Fruit fly (Drosophila melanogaster) whole organism, embryonic: ENCODE results near the gene Gdh.

Experiments used
- Bteb2 ChIP-seq: fragments of 200-800 bp; sonication (Bioruptor generic); optimal IDR thresholded peaks from 2 replicates; lab custom pipeline; 2016; ENCODE audit warnings: missing biosample characterization, missing genetic modification characterization
- CG3847 ChIP-seq: fragments of 200-800 bp; sonication (Bioruptor generic); IDR thresholded peaks from 2 replicates; pipeline ENCODE4 v1.3.6; 2022; ENCODE audit warnings: missing biosample characterization, missing genetic modification characterization
- CG6254 ChIP-seq: fragments of 200-800 bp; sonication (Bioruptor generic); optimal IDR thresholded peaks from 3 replicates; lab custom pipeline; 2017; ENCODE audit warnings: mild to moderate bottlenecking, missing biosample characterization, missing genetic modification reagents, missing genetic modification characterization
- Ets65A ChIP-seq: fragments of 200-800 bp; sonication (Bioruptor generic); peaks from one replicate; lab custom pipeline; 2016; ENCODE audit warnings: missing biosample characterization, missing genetic modification characterization
- Jarid2 ChIP-seq: fragments of 200-800 bp; sonication (Bioruptor generic); optimal IDR thresholded peaks from 3 replicates; lab custom pipeline; 2017; ENCODE audit warnings: mild to moderate bottlenecking, missing biosample characterization, missing genetic modification reagents, missing genetic modification characterization
- croc ChIP-seq: fragments of 200-800 bp; sonication (Bioruptor generic); conservative IDR thresholded peaks from 3 replicates; pipeline ENCODE4 v1.3.6; 2022; ENCODE audit warnings: missing biosample characterization, missing genetic modification characterization
- kay ChIP-seq: fragments of 200-800 bp; sonication (Bioruptor generic); optimal IDR thresholded peaks from 2 replicates; lab custom pipeline; 2016; ENCODE audit warnings: missing biosample characterization, missing genetic modification characterization
- pb ChIP-seq: fragments of 200-800 bp; sonication (Bioruptor generic); optimal IDR thresholded peaks from 3 replicates; lab custom pipeline; 2016; ENCODE audit warnings: missing biosample characterization, missing genetic modification characterization
- vfl ChIP-seq: fragments of 200-800 bp; sonication (Bioruptor generic); optimal IDR thresholded peaks from 2 replicates; lab custom pipeline; 2016; ENCODE audit warnings: missing biosample characterization, missing genetic modification characterization

DNA sequence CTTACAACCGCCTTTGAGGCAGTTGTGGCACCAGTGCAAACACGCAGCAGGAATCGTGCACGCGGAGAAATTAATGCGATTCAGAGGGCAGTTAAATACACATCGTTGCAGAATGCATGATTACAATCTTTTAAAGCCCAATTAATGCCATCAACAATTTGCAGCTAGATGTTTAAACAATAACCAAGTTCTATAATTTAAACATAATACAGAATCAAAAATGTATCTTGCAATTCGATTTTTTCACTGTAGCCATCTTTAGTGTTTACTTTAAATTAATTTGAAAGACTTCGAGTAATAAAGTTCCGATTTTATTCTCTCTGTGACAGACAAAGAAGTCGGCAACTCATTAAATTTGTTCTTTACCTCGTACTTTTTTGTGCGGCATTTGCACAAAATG lies 26.9 kb downstream of the Gdh start:
- TF ChIP-seq CG6254 (GFP tag; lab: Kevin White, UChicago) (peak; percentile 2), vfl (GFP tag; lab: Kevin White, UChicago) (no peak), Bteb2 (no peak), CG3847 (GFP tag; lab: Robert Waterston, UW) (no peak), pb (GFP tag; lab: Kevin White, UChicago) (no peak), Ets65A (GFP tag; lab: Kevin White, UChicago) (peak; percentile 53), Jarid2 (GFP tag; lab: Kevin White, UChicago) (no peak), kay (GFP tag; lab: Kevin White, UChicago) (no peak), croc (GFP tag; lab: Robert Waterston, UW) (no peak)
